Worm (Caenorhabditis elegans) whole organism, mixed stage, embryonic: ENCODE measurements around the gene gpa-12.
A peak's percentile ranks its signal among the peaks of the same experiment; 100 is the strongest.

Experiments used
- M03D4.4 ChIP-seq: sonication (generic microtip); optimal IDR thresholded peaks from 2 replicates; lab custom pipeline; 2017; ENCODE audit warnings: mild to moderate bottlenecking, missing genetic modification characterization, missing compliant biosample characterization
- bed-3 ChIP-seq: fragments of 200-800 bp; sonication (Bioruptor generic); optimal IDR thresholded peaks from 3 replicates; lab custom pipeline; 2018; ENCODE audit warnings: mild to moderate bottlenecking, missing genetic modification characterization, moderate library complexity, missing compliant biosample characterization
- blmp-1 ChIP-seq: fragments of 150-350 bp; optimal IDR thresholded peaks from 2 replicates; lab custom pipeline; 2014; ENCODE audit warnings: missing biosample characterization, missing genetic modification characterization
- ceh-39 ChIP-seq: fragments of 150-350 bp; optimal IDR thresholded peaks from 2 replicates; lab custom pipeline; 2014; ENCODE audit warnings: missing biosample characterization, missing genetic modification characterization
- ceh-43 ChIP-seq: fragments of 200-800 bp; sonication (Bioruptor generic); optimal IDR thresholded peaks from 2 replicates; lab custom pipeline; 2018; ENCODE audit warnings: mild to moderate bottlenecking, missing genetic modification characterization, moderate library complexity, missing compliant biosample characterization
- ceh-83 ChIP-seq: fragments of 200-800 bp; sonication (Bioruptor generic); optimal IDR thresholded peaks from 2 replicates; lab custom pipeline; 2018; ENCODE audit warnings: mild to moderate bottlenecking, missing genetic modification characterization, missing compliant biosample characterization
- ces-1 ChIP-seq: fragments of 150-350 bp; optimal IDR thresholded peaks from 2 replicates; lab custom pipeline; 2014; ENCODE audit warnings: missing biosample characterization, missing genetic modification reagents, missing genetic modification characterization
- cnd-1 ChIP-seq: fragments of 200-800 bp; sonication (Bioruptor generic); optimal IDR thresholded peaks from 2 replicates; lab custom pipeline; 2018; ENCODE audit warnings: mild to moderate bottlenecking, missing genetic modification characterization, missing compliant biosample characterization
- drap-1 ChIP-seq: fragments of 200-800 bp; sonication (Bioruptor generic); optimal IDR thresholded peaks from 3 replicates; lab custom pipeline; 2018; ENCODE audit warnings: mild to moderate bottlenecking, missing genetic modification characterization, missing compliant biosample characterization
- elt-1 ChIP-seq: sonication (generic microtip); optimal IDR thresholded peaks from 2 replicates; lab custom pipeline; 2017; ENCODE audit warnings: missing genetic modification characterization, mild to moderate bottlenecking, missing compliant biosample characterization, antibody characterized with exemption, moderate library complexity, borderline replicate concordance; ENCODE audit not compliant: insufficient read depth
- elt-3 ChIP-seq: fragments of 150-350 bp; optimal IDR thresholded peaks from 2 replicates; lab custom pipeline; 2014; ENCODE audit warnings: missing biosample characterization, missing genetic modification characterization
- ham-2 ChIP-seq: fragments of 200-800 bp; sonication (Bioruptor generic); optimal IDR thresholded peaks from 2 replicates; lab custom pipeline; 2018; ENCODE audit warnings: mild to moderate bottlenecking, missing genetic modification characterization, missing compliant biosample characterization
- hlh-1 ChIP-seq: fragments of 150-350 bp; optimal IDR thresholded peaks from 2 replicates; lab custom pipeline; 2014; ENCODE audit warnings: missing biosample characterization, missing genetic modification reagents, missing genetic modification characterization
- lin-13 ChIP-seq: fragments of 150-350 bp; optimal IDR thresholded peaks from 2 replicates; lab custom pipeline; 2014; ENCODE audit warnings: missing biosample characterization, missing genetic modification characterization
- lin-32 ChIP-seq: fragments of 200-800 bp; sonication (Bioruptor generic); optimal IDR thresholded peaks from 2 replicates; lab custom pipeline; 2018; ENCODE audit warnings: mild to moderate bottlenecking, missing genetic modification characterization, missing compliant biosample characterization
- lsy-2 ChIP-seq: fragments of 150-350 bp; optimal IDR thresholded peaks from 2 replicates; lab custom pipeline; 2014; ENCODE audit warnings: missing biosample characterization, missing genetic modification characterization
- mab-5 ChIP-seq: fragments of 150-350 bp; optimal IDR thresholded peaks from 2 replicates; lab custom pipeline; 2014; ENCODE audit warnings: missing biosample characterization, missing genetic modification characterization
- mep-1 ChIP-seq: fragments of 150-350 bp; optimal IDR thresholded peaks from 2 replicates; lab custom pipeline; 2017; ENCODE audit warnings: missing biosample characterization, missing genetic modification reagents, missing genetic modification characterization, inconsistent platforms
- nhr-12 ChIP-seq: fragments of 150-350 bp; optimal IDR thresholded peaks from 2 replicates; lab custom pipeline; 2014; ENCODE audit warnings: missing biosample characterization, missing genetic modification characterization
- nhr-237 ChIP-seq: fragments of 150-350 bp; optimal IDR thresholded peaks from 2 replicates; lab custom pipeline; 2014; ENCODE audit warnings: missing biosample characterization, missing genetic modification characterization
- nhr-28 ChIP-seq: fragments of 150-350 bp; optimal IDR thresholded peaks from 2 replicates; lab custom pipeline; 2014; ENCODE audit warnings: missing biosample characterization, missing genetic modification characterization
- nhr-76 ChIP-seq: sonication (generic microtip); optimal IDR thresholded peaks from 2 replicates; lab custom pipeline; 2017; ENCODE audit warnings: missing biosample characterization, missing genetic modification characterization
- pha-4 ChIP-seq: fragments of 150-350 bp; optimal IDR thresholded peaks from 2 replicates; lab custom pipeline; 2018; ENCODE audit warnings: missing biosample characterization, missing genetic modification reagents, missing genetic modification characterization
- sem-2 ChIP-seq: fragments of 200-800 bp; sonication (Bioruptor generic); optimal IDR thresholded peaks from 2 replicates; lab custom pipeline; 2018; ENCODE audit warnings: mild to moderate bottlenecking, missing genetic modification characterization, missing compliant biosample characterization
- snpc-4 ChIP-seq: fragments of 150-350 bp; optimal IDR thresholded peaks from 2 replicates; lab custom pipeline; 2014; ENCODE audit warnings: missing biosample characterization, missing genetic modification characterization
- tbx-8 ChIP-seq: fragments of 200-800 bp; sonication (Bioruptor generic); optimal IDR thresholded peaks from 2 replicates; lab custom pipeline; 2018; ENCODE audit warnings: mild to moderate bottlenecking, missing genetic modification characterization, moderate library complexity, missing compliant biosample characterization
- unc-120 ChIP-seq: sonication (generic microtip); optimal IDR thresholded peaks from 2 replicates; lab custom pipeline; 2017; ENCODE audit warnings: missing genetic modification characterization, missing compliant biosample characterization; ENCODE audit not compliant: poor library complexity, severe bottlenecking
- unc-39 ChIP-seq: fragments of 150-350 bp; optimal IDR thresholded peaks from 2 replicates; lab custom pipeline; 2014; ENCODE audit warnings: missing biosample characterization, missing genetic modification characterization
- unc-62 ChIP-seq: fragments of 150-350 bp; optimal IDR thresholded peaks from 2 replicates; lab custom pipeline; 2014; ENCODE audit warnings: missing biosample characterization, missing genetic modification reagents, missing genetic modification characterization
- zip-8 ChIP-seq: fragments of 150-350 bp; optimal IDR thresholded peaks from 2 replicates; lab custom pipeline; 2014; ENCODE audit warnings: missing biosample characterization, missing genetic modification characterization
- ztf-11 ChIP-seq: fragments of 150-350 bp; optimal IDR thresholded peaks from 2 replicates; lab custom pipeline; 2014; ENCODE audit warnings: missing biosample characterization, missing genetic modification characterization

gpa-12 gene

ce11 chrX:9268373-9268772, 25.0 kb downstream of the gpa-12 start:
- no peak for TF ChIP-seq nhr-12 (tag; lab: Kevin White, UChicago)

DNA sequence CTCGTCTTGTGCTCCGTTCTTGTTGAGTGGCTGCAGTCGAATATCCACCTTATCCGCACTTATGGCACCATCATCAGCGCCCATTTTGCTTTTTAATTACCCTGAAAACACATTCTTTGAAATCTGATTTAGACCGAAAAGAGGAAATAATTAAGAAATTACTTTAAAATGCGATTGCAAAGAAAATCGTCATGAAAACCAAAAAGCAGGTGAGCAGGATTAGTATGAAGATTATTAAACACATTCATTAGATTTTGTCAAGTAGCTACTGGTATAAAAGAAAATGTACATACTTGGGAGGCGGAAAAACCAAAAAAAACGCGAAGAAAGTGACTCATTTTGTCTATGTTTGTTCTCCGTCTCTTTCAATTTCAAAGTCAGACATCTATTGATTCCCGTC, 27.4 kb downstream of the gpa-12 start, which contains the start of gene B0416.5:
Gene B0416.5 (minus strand): TSS at position 101 of the 400 bp plus-strand sequence.
- no peak for TF ChIP-seq ceh-43
- no peak for TF ChIP-seq lin-32
- TF ChIP-seq lin-13 = no peak
- no peak for TF ChIP-seq ceh-83 (GFP tag; lab: Kevin White, UChicago)
- no peak for TF ChIP-seq unc-62
- no peak for TF ChIP-seq ces-1 (GFP tag; lab: Kevin White, UChicago)
- TF ChIP-seq ceh-39 (tag; lab: Kevin White, UChicago) = no peak
- no peak for TF ChIP-seq blmp-1
- TF ChIP-seq ham-2 (GFP tag; lab: Kevin White, UChicago) = no peak
- TF ChIP-seq lsy-2 (tag; lab: Kevin White, UChicago) = no peak
- TF ChIP-seq cnd-1 (tag; lab: Kevin White, UChicago) = no peak
- TF ChIP-seq hlh-1 (tag; lab: Kevin White, UChicago) = no peak
- no peak for TF ChIP-seq unc-39 (tag; lab: Kevin White, UChicago)

DNA sequence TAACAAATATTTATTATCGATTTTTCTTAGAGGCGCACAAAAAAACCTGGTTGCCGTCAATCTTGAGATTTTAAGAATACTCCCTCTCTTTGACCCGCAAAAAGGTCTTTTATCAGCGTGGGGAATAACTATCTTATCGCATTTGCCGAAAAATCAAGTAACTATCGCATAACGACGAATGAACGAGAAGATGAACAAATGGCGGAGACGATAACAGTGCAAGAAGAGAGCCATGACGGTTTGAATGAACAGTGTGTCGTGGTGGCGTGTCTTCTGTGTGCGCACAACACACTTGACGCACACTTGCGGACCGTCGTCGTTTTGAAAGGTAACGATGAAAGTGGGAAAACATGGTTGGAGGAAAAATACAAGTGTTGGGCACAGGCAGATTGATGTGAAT, 28.5 kb downstream of the gpa-12 start:
- TF ChIP-seq mep-1 (tag; lab: Kevin White, UChicago) (peak; percentile 11), elt-1 (peak; percentile 60), ztf-11 (tag; lab: Kevin White, UChicago) (no peak)

DNA sequence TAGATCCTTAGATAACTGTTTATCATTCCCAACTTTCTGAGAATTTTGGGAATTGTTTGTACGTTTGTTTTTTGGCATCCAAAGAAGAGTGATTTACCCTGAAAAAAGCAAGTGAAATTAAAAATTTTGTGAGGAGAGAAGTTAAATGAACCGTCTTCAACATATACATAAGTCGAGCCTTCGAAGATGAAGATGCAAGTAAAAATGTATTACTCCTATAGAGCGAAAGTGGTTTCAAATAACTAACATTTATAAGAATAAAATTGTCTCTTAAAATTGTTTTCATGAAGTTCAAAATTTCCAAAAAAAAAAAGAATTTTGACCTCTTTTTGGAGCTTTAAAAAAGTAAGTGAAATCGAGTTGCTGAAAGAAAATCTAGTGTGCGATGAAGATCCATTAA, 31.2 kb downstream of the gpa-12 start, which contains the start of gene B0416.10:
Gene B0416.10 (minus strand): TSS at position 101 of the 400 bp plus-strand sequence.
- no peak for TF ChIP-seq bed-3
- no peak for TF ChIP-seq hlh-1 (tag; lab: Kevin White, UChicago)
- no peak for TF ChIP-seq lin-32
- TF ChIP-seq blmp-1 = no peak
- TF ChIP-seq nhr-28 (tag; lab: Kevin White, UChicago) = no peak
- no peak for TF ChIP-seq unc-39 (tag; lab: Kevin White, UChicago)
- TF ChIP-seq ztf-11 (tag; lab: Kevin White, UChicago) = no peak
- no peak for TF ChIP-seq M03D4.4 (tag; lab: Kevin White, UChicago)
- TF ChIP-seq elt-3 = no peak
- no peak for TF ChIP-seq ham-2 (GFP tag; lab: Kevin White, UChicago)
- no peak for TF ChIP-seq sem-2 (GFP tag; lab: Kevin White, UChicago)
- TF ChIP-seq ces-1 (GFP tag; lab: Kevin White, UChicago) = no peak
- no peak for TF ChIP-seq nhr-76
- no peak for TF ChIP-seq nhr-237 (tag; lab: Kevin White, UChicago)
- TF ChIP-seq zip-8 (tag; lab: Kevin White, UChicago) = no peak
- no peak for TF ChIP-seq cnd-1 (tag; lab: Kevin White, UChicago)
- no peak for TF ChIP-seq tbx-8 (GFP tag; lab: Kevin White, UChicago)
- no peak for TF ChIP-seq pha-4 (tag; lab: Kevin White, UChicago)

ce11 chrX:9278653-9279052, 35.3 kb downstream of the gpa-12 start, which contains the start of gene B0416.4:
Gene B0416.4 (plus strand): TSS chrX:9278953.
- TF ChIP-seq unc-39 (tag; lab: Kevin White, UChicago) (no peak), sem-2 (GFP tag; lab: Kevin White, UChicago) (no peak), nhr-12 (tag; lab: Kevin White, UChicago) (no peak), ces-1 (GFP tag; lab: Kevin White, UChicago) (no peak), unc-62 (no peak), ceh-39 (tag; lab: Kevin White, UChicago) (no peak)
- TF ChIP-seq, all 35 proteins: peak for 0

DNA sequence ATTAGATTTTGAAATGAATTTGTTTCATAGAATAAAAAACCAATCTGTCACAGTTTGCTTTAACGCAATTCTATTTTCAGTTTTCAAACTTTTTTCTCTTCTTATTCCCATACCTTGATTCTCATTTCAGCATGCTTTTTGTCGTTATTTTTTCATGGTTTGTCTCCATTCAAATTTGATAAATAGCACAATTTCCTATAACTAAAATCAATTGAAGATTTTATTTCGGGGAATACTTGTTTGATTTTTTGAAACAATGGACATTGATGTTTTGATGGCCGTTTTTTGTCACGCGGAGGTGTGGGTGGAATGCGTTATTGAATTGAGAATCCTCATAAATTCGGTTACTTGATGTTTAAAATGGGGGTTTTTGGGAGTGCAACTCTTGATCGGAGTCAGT, 39.7 kb downstream of the gpa-12 start, which contains the start of gene B0416.11:
Gene B0416.11 (minus strand): TSS at position 101 of the 400 bp plus-strand sequence.
- TF ChIP-seq zip-8 (tag; lab: Kevin White, UChicago) (no peak), pha-4 (tag; lab: Kevin White, UChicago) (no peak), unc-120 (tag; lab: Kevin White, UChicago) (no peak), elt-1 (no peak), ces-1 (GFP tag; lab: Kevin White, UChicago) (no peak), unc-62 (no peak), mab-5 (no peak), lsy-2 (tag; lab: Kevin White, UChicago) (no peak), nhr-76 (no peak), bed-3 (no peak), drap-1 (GFP tag; lab: Kevin White, UChicago) (no peak), nhr-237 (tag; lab: Kevin White, UChicago) (no peak), ceh-83 (GFP tag; lab: Kevin White, UChicago) (no peak), nhr-12 (tag; lab: Kevin White, UChicago) (no peak), nhr-28 (tag; lab: Kevin White, UChicago) (no peak), lin-32 (no peak), hlh-1 (tag; lab: Kevin White, UChicago) (no peak), snpc-4 (tag; lab: Kevin White, UChicago) (no peak), lin-13 (no peak)
